Worm (Caenorhabditis elegans): Measurements from ENCODE around the gene K07D4.2.

Gene K07D4.2

DNA sequence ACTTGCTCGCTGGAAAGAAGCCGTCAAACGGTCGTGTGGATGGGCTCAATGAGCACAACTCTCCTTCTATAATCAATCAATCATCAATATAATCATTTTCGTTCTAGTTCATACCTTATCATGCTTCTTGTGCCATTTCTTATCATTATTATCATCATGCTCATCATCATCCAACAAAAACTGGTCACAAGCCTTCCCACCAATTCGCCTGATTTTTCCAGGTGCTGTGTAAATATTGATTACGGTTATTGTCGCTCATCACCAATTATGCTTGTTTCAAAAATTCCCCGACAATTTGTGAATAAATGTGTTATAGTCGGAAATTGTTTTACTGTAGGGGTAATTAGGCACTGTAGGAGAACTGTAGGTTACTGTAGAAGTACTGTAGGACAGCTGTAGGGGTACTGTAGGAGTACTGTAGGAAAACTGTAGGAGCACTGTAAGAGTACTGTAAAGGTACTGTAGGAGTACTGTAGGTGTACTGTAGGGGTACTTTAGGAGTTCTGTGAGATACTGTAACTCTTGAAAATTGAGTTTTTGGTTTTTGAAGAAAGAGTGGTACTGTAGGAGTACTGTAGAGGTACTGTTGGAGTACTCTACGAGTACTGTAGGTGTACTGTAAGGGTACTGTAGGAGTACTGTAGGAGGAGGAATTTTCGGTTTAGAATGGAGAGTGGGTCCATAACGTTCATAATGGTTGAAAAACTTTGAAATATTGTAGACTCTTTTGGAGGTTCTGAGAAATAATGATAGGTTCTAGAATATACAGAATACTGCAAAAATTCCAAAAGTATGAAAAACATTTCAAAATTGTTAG, 48.9 kb upstream of the K07D4.2 start (continued):
- no peak for TF ChIP-seq unc-39 (tag; optimal IDR thresholded peaks at IDR 0.05)
- TF ChIP-seq aly-2 (tag; optimal IDR thresholded peaks at IDR 0.05): no peak
- 0 out of 2 replicates have a peak, but pooled peaks have one; percentile 64 for TF ChIP-seq zfp-3 (GFP tag; conservative IDR thresholded peaks at IDR 0.05)
- TF ChIP-seq madf-5 (GFP tag; IDR thresholded peaks at IDR 0.05): no peak
- no peak for TF ChIP-seq php-3 (GFP tag; IDR thresholded peaks at IDR 0.05)
- TF ChIP-seq nhr-6 (tag; optimal IDR thresholded peaks at IDR 0.05): no peak
- no peak for TF ChIP-seq hmg-1.1 (GFP tag; IDR thresholded peaks at IDR 0.05)
- no peak for TF ChIP-seq zfp-2 (tag; optimal IDR thresholded peaks at IDR 0.05)
- TF ChIP-seq saeg-2 (GFP tag; IDR thresholded peaks at IDR 0.05): no peak
- no peak for TF ChIP-seq pqm-1 (tag; optimal IDR thresholded peaks at IDR 0.05)
- TF ChIP-seq duxl-1 (tag; optimal IDR thresholded peaks at IDR 0.05; ENCODE audit: poor library complexity): peak; percentile 37
- TF ChIP-seq jun-1 (tag; optimal IDR thresholded peaks at IDR 0.05): no peak
- TF ChIP-seq hif-1 (tag; optimal IDR thresholded peaks at IDR 0.05): peak in 1 of 2 experiments; percentile 5
- no peak for TF ChIP-seq rbr-2 (tag; optimal IDR thresholded peaks at IDR 0.05)
- 0 out of 2 replicates have a peak, but pooled peaks have one; percentile 71 for TF ChIP-seq Y75B8A.6 (GFP tag; IDR thresholded peaks at IDR 0.05)
- no peak for TF ChIP-seq ZK337.2 (GFP tag; IDR thresholded peaks at IDR 0.05)
- TF ChIP-seq ceh-32 (tag; optimal IDR thresholded peaks at IDR 0.05; ENCODE audit: poor library complexity): no peak
- no peak for TF ChIP-seq Y48G9A.11 (GFP tag; IDR thresholded peaks at IDR 0.05)
- TF ChIP-seq nhr-28 (tag; optimal IDR thresholded peaks at IDR 0.05): no peak
- peak; percentile 11; the same call in 1 of the 2 replicates for TF ChIP-seq vab-7 (GFP tag; IDR thresholded peaks at IDR 0.05)
- TF ChIP-seq daf-16 (GFP tag; optimal IDR thresholded peaks at IDR 0.05): peak in 1 of 2 experiments; percentile 19
- no peak for TF ChIP-seq daf-16 (tag; optimal IDR thresholded peaks at IDR 0.05)
- TF ChIP-seq lin-39 (tag; optimal IDR thresholded peaks at IDR 0.05): no peak
- TF ChIP-seq dpl-1 (GFP tag; optimal IDR thresholded peaks at IDR 0.05): no peak
- TF ChIP-seq zip-2 (tag; optimal IDR thresholded peaks at IDR 0.05): no peak
- no peak for TF ChIP-seq nhr-42 (GFP tag; IDR thresholded peaks at IDR 0.05)
- TF ChIP-seq ceh-28 (tag; optimal IDR thresholded peaks at IDR 0.05): no peak
- peak; percentile 15 for TF ChIP-seq nhr-48 (tag; optimal IDR thresholded peaks at IDR 0.05)
- TF ChIP-seq mxl-2 (GFP tag; conservative IDR thresholded peaks at IDR 0.05): 0 out of 2 replicates have a peak, but pooled peaks have one; percentile 13
- no peak for TF ChIP-seq cey-2 (tag; optimal IDR thresholded peaks at IDR 0.05; ENCODE audit: borderline replicate concordance, insufficient read depth)
- no peak for TF ChIP-seq nhr-237 (tag; optimal IDR thresholded peaks at IDR 0.05)
- no peak for TF ChIP-seq dmd-6 (GFP tag; IDR thresholded peaks at IDR 0.05)
- TF ChIP-seq unc-62 (GFP tag; optimal IDR thresholded peaks at IDR 0.05 in 1 of 2): no peak
- no peak for TF ChIP-seq unc-62 (tag; optimal IDR thresholded peaks at IDR 0.05)
- no peak for TF ChIP-seq fkh-10 (GFP tag; optimal IDR thresholded peaks at IDR 0.05)
- no peak for TF ChIP-seq spr-3 (GFP tag; optimal IDR thresholded peaks at IDR 0.05)
- TF ChIP-seq zag-1 (tag; optimal IDR thresholded peaks at IDR 0.05): no peak
- no peak for TF ChIP-seq lin-38 (GFP tag; IDR thresholded peaks at IDR 0.05)
- peak in 1 of 2 experiments; percentile 95 for TF ChIP-seq lsy-2 (tag; optimal IDR thresholded peaks at IDR 0.05)
- 0 out of 2 replicates have a peak, but pooled peaks have one; percentile 44 for TF ChIP-seq madf-9 (GFP tag; conservative IDR thresholded peaks at IDR 0.05)
- TF ChIP-seq F26F4.8 (GFP tag; conservative IDR thresholded peaks at IDR 0.05): no peak
- TF ChIP-seq F49E8.2 (tag; optimal IDR thresholded peaks at IDR 0.05; ENCODE audit: borderline replicate concordance): no peak
- no peak for TF ChIP-seq snpc-4 (tag; optimal IDR thresholded peaks at IDR 0.05)
- TF ChIP-seq ztf-11 (tag; optimal IDR thresholded peaks at IDR 0.05): no peak
- no peak for TF ChIP-seq ces-1 (GFP tag; optimal IDR thresholded peaks at IDR 0.05)
- 0 out of 2 replicates have a peak, but pooled peaks have one; percentile 35 for TF ChIP-seq pha-4 (GFP tag; IDR thresholded peaks at IDR 0.05)
- TF ChIP-seq pha-4 (tag; optimal IDR thresholded peaks at IDR 0.05): no peak
- no peak for TF ChIP-seq R02D3.7 (tag; optimal IDR thresholded peaks at IDR 0.05)
- no peak for TF ChIP-seq ztf-7 (tag; optimal IDR thresholded peaks at IDR 0.05)
- no peak for TF ChIP-seq unc-130 (GFP tag; optimal IDR thresholded peaks at IDR 0.05)

All from whole organism, L4 larva.